Worm (Caenorhabditis elegans): ENCODE results near the gene nspd-5.

- TF ChIP-seq unc-62 (GFP tag; optimal IDR thresholded peaks at IDR 0.05) (no peak), nhr-28 (tag; optimal IDR thresholded peaks at IDR 0.05) (no peak), ztf-11 (tag; optimal IDR thresholded peaks at IDR 0.05) (no peak)
Measured at ce11 chrII:4818780-4819179, 41.4 kb downstream of the nspd-5 start.
